Worm (Caenorhabditis elegans) whole organism, L1 larva: ENCODE data around the gene nra-1.

ENCODE experiments used
- C04F5.9 ChIP-seq: sonication (generic microtip); optimal IDR thresholded peaks from 2 replicates; lab custom pipeline; 2016; ENCODE audit warnings: missing genetic modification characterization, missing compliant biosample characterization
- Y116A8C.19 ChIP-seq: sonication (generic microtip); optimal IDR thresholded peaks from 2 replicates; lab custom pipeline; 2016; ENCODE audit warnings: missing compliant biosample characterization, missing genetic modification characterization, borderline replicate concordance
- alr-1 ChIP-seq: fragments of 200-800 bp; sonication (Bioruptor generic); optimal IDR thresholded peaks from 2 replicates; lab custom pipeline; 2018; ENCODE audit warnings: borderline replicate concordance, mild to moderate bottlenecking, missing genetic modification characterization, missing compliant biosample characterization
- ceh-82 ChIP-seq, 3 experiments: fragments of 150-350 bp in 1 of 3; sonication (generic microtip) in 2 of 3; optimal IDR thresholded peaks; 2 replicates each; lab custom pipeline; 2014 to 2017; ENCODE audit warnings: missing biosample characterization in 3 of 3, missing genetic modification characterization in 3 of 3
- ceh-88 ChIP-seq: fragments of 200-800 bp; sonication (Bioruptor generic); IDR thresholded peaks from 2 replicates; pipeline ENCODE4 v1.3.6; 2022; ENCODE audit warnings: missing genetic modification characterization, missing compliant biosample characterization
- ceh-90 ChIP-seq: sonication (generic microtip); optimal IDR thresholded peaks from 2 replicates; lab custom pipeline; 2016; ENCODE audit warnings: missing genetic modification characterization, missing compliant biosample characterization
- ces-1 ChIP-seq: fragments of 150-350 bp; optimal IDR thresholded peaks from 2 replicates; lab custom pipeline; 2014; ENCODE audit warnings: missing biosample characterization, missing genetic modification reagents, missing genetic modification characterization
- dpl-1 ChIP-seq, 3 experiments: fragments of 150-350 bp in 2 of 3; sonication (generic microtip) in 1 of 3; optimal IDR thresholded peaks; 2 replicates each; lab custom pipeline; 2014 to 2017; ENCODE audit warnings: missing biosample characterization in 3 of 3, missing genetic modification characterization in 3 of 3, missing genetic modification reagents in 3 of 3
- dsc-1 ChIP-seq: sonication (generic microtip); optimal IDR thresholded peaks from 2 replicates; lab custom pipeline; 2016; ENCODE audit warnings: mild to moderate bottlenecking, missing genetic modification characterization, missing compliant biosample characterization
- efl-1 ChIP-seq, 4 experiments: fragments of 150-350 bp; optimal IDR thresholded peaks in 3 of 4; peaks in 1 of 4; 1 replicate in 1 of 4; 2 replicates in 3 of 4; lab custom pipeline; 2014; ENCODE audit warnings: missing biosample characterization in 2 of 4, missing genetic modification characterization in 2 of 4, missing genetic modification reagents in 2 of 4
- efl-3 ChIP-seq: fragments of 200-800 bp; sonication (Bioruptor generic); optimal IDR thresholded peaks from 2 replicates; lab custom pipeline; 2018; ENCODE audit warnings: mild to moderate bottlenecking, missing genetic modification characterization, missing compliant biosample characterization
- egl-13 ChIP-seq: sonication (generic microtip); optimal IDR thresholded peaks from 2 replicates; lab custom pipeline; 2016; ENCODE audit warnings: missing genotype, missing genetic modification reagents, missing genetic modification characterization, missing compliant biosample characterization
- egl-27 ChIP-seq, 2 experiments: fragments of 150-350 bp in 1 of 2; sonication (generic microtip); optimal IDR thresholded peaks; 3 replicates each; lab custom pipeline; 2017 to 2018; ENCODE audit warnings: missing biosample characterization in 2 of 2, missing genetic modification characterization in 2 of 2, missing genetic modification reagents in 2 of 2
- elt-3 ChIP-seq, 6 experiments: fragments of 150-350 bp in 1 of 6; sonication (generic microtip); optimal IDR thresholded peaks; 2 replicates each; lab custom pipeline; 2017 to 2018; ENCODE audit warnings: missing biosample characterization in 6 of 6, missing genetic modification characterization in 6 of 6, inconsistent platforms in 1 of 6
- ets-5 ChIP-seq: fragments of 200-800 bp; sonication (Bioruptor generic); IDR thresholded peaks from 2 replicates; pipeline ENCODE4 v1.3.6; 2022; ENCODE audit warnings: missing genetic modification characterization, missing compliant biosample characterization
- fkh-4 ChIP-seq: sonication (generic microtip); optimal IDR thresholded peaks from 2 replicates; lab custom pipeline; 2016; ENCODE audit warnings: missing compliant biosample characterization, missing genetic modification characterization, borderline replicate concordance
- fkh-8 ChIP-seq: sonication (generic microtip); optimal IDR thresholded peaks from 2 replicates; lab custom pipeline; 2016; ENCODE audit warnings: mild to moderate bottlenecking, missing genetic modification characterization, missing compliant biosample characterization
- fos-1 ChIP-seq: fragments of 150-350 bp; optimal IDR thresholded peaks from 2 replicates; lab custom pipeline; 2014; ENCODE audit warnings: missing biosample characterization, missing genetic modification characterization
- hlh-17 ChIP-seq: fragments of 200-800 bp; sonication (Bioruptor generic); optimal IDR thresholded peaks from 2 replicates; lab custom pipeline; 2018; ENCODE audit warnings: missing genetic modification characterization, mild to moderate bottlenecking, missing compliant biosample characterization, moderate library complexity, borderline replicate concordance
- irx-1 ChIP-seq: sonication (generic microtip); optimal IDR thresholded peaks from 2 replicates; lab custom pipeline; 2016; ENCODE audit warnings: missing genetic modification characterization, missing compliant biosample characterization
- lin-14 ChIP-seq: fragments of 200-800 bp; sonication (Bioruptor generic); optimal IDR thresholded peaks from 2 replicates; lab custom pipeline; 2018; ENCODE audit warnings: mild to moderate bottlenecking, missing genetic modification characterization, moderate library complexity, missing compliant biosample characterization
- lin-35 ChIP-seq, 2 experiments: fragments of 150-350 bp; optimal IDR thresholded peaks; 2 replicates each; lab custom pipeline; 2014; ENCODE audit warnings: missing biosample characterization in 2 of 2, missing genetic modification characterization in 2 of 2, missing genetic modification reagents in 2 of 2
- lin-39 ChIP-seq: fragments of 150-350 bp; optimal IDR thresholded peaks from 2 replicates; lab custom pipeline; 2014; ENCODE audit warnings: missing biosample characterization, missing genetic modification reagents, missing genetic modification characterization
- mdl-1 ChIP-seq, 2 experiments: fragments of 150-350 bp; optimal IDR thresholded peaks; 2 replicates each; lab custom pipeline; 2014 to 2017; ENCODE audit warnings: missing biosample characterization in 2 of 2, missing genetic modification characterization in 2 of 2, inconsistent platforms in 1 of 2
- mef-2 ChIP-seq: fragments of 150-350 bp; optimal IDR thresholded peaks from 2 replicates; lab custom pipeline; 2014; ENCODE audit warnings: missing biosample characterization, missing genetic modification characterization
- mep-1 ChIP-seq: fragments of 150-350 bp; optimal IDR thresholded peaks from 2 replicates; lab custom pipeline; 2014; ENCODE audit warnings: missing biosample characterization, missing genetic modification characterization
- nhr-11 ChIP-seq: fragments of 150-350 bp; optimal IDR thresholded peaks from 2 replicates; lab custom pipeline; 2014; ENCODE audit warnings: missing biosample characterization, missing genetic modification characterization
- nhr-12 ChIP-seq: sonication (generic microtip); optimal IDR thresholded peaks from 2 replicates; lab custom pipeline; 2017; ENCODE audit warnings: missing biosample characterization, missing genetic modification characterization
- nhr-19 ChIP-seq: fragments of 200-800 bp; sonication (Bioruptor generic); conservative IDR thresholded peaks from 2 replicates; pipeline ENCODE4 v1.3.6; 2022; ENCODE audit warnings: missing genetic modification characterization, missing compliant biosample characterization
- nhr-237 ChIP-seq: fragments of 150-350 bp; optimal IDR thresholded peaks from 2 replicates; lab custom pipeline; 2014; ENCODE audit warnings: missing biosample characterization, missing genetic modification characterization
- nhr-71 ChIP-seq: sonication (generic microtip); optimal IDR thresholded peaks from 2 replicates; lab custom pipeline; 2016; ENCODE audit warnings: mild to moderate bottlenecking, missing genetic modification characterization, moderate library complexity, missing compliant biosample characterization
- nhr-77 ChIP-seq: fragments of 150-350 bp; optimal IDR thresholded peaks from 2 replicates; lab custom pipeline; 2014; ENCODE audit warnings: missing biosample characterization, missing genetic modification characterization
- nhr-84 ChIP-seq: sonication (generic microtip); optimal IDR thresholded peaks from 2 replicates; lab custom pipeline; 2017; ENCODE audit warnings: missing biosample characterization, missing genetic modification characterization
- nhr-85 ChIP-seq: sonication (generic microtip); peaks from one replicate; lab custom pipeline; 2016; ENCODE audit warnings: missing genetic modification characterization, inconsistent platforms, missing compliant biosample characterization
- pag-3 ChIP-seq: sonication (generic microtip); optimal IDR thresholded peaks from 2 replicates; lab custom pipeline; 2017; ENCODE audit warnings: missing genetic modification characterization, mild to moderate bottlenecking, missing compliant biosample characterization, antibody characterized with exemption, borderline replicate concordance; ENCODE audit not compliant: insufficient read depth
- pax-3 ChIP-seq: fragments of 200-800 bp; sonication (Bioruptor generic); optimal IDR thresholded peaks from 2 replicates; lab custom pipeline; 2018; ENCODE audit warnings: mild to moderate bottlenecking, missing genetic modification characterization, moderate library complexity, missing compliant biosample characterization
- skn-1 ChIP-seq: fragments of 150-350 bp; optimal IDR thresholded peaks from 2 replicates; lab custom pipeline; 2014; ENCODE audit warnings: missing biosample characterization, missing genetic modification characterization
- snpc-4 ChIP-seq: fragments of 150-350 bp; optimal IDR thresholded peaks from 2 replicates; lab custom pipeline; 2014; ENCODE audit warnings: missing biosample characterization, missing genetic modification characterization
- snu-23 ChIP-seq: sonication (generic microtip); optimal IDR thresholded peaks from 2 replicates; lab custom pipeline; 2016; ENCODE audit warnings: missing genetic modification characterization, missing compliant biosample characterization
- sox-4 ChIP-seq: sonication (generic microtip); optimal IDR thresholded peaks from 2 replicates; lab custom pipeline; 2016; ENCODE audit warnings: missing genetic modification characterization, missing compliant biosample characterization
- sptf-1 ChIP-seq: fragments of 150-350 bp; optimal IDR thresholded peaks from 2 replicates; lab custom pipeline; 2014; ENCODE audit warnings: missing biosample characterization, missing genetic modification characterization
- sup-37 ChIP-seq: fragments of 200-800 bp; sonication (Bioruptor generic); optimal IDR thresholded peaks from 2 replicates; lab custom pipeline; 2018; ENCODE audit warnings: mild to moderate bottlenecking, missing genetic modification characterization, missing compliant biosample characterization
- unc-130 ChIP-seq: fragments of 150-350 bp; optimal IDR thresholded peaks from 2 replicates; lab custom pipeline; 2017; ENCODE audit warnings: missing biosample characterization, missing genetic modification characterization, inconsistent platforms
- unc-62 ChIP-seq: fragments of 150-350 bp; optimal IDR thresholded peaks from 2 replicates; lab custom pipeline; 2014; ENCODE audit warnings: missing biosample characterization, missing genetic modification reagents, missing genetic modification characterization
- unc-98 ChIP-seq: fragments of 200-800 bp; sonication (Bioruptor generic); IDR thresholded peaks from 2 replicates; pipeline ENCODE4 v1.3.6; 2022; ENCODE audit warnings: missing genetic modification characterization, missing compliant biosample characterization
- vab-15 ChIP-seq: sonication (generic microtip); optimal IDR thresholded peaks from 2 replicates; lab custom pipeline; 2017; ENCODE audit warnings: missing genotype, mild to moderate bottlenecking, missing genetic modification characterization, missing compliant biosample characterization
- ztf-11 ChIP-seq, 2 experiments: sonication (generic microtip); optimal IDR thresholded peaks; 2 replicates each; lab custom pipeline; 2016 to 2017; ENCODE audit warnings: missing genetic modification characterization in 2 of 2, missing biosample characterization in 1 of 2, missing compliant biosample characterization in 1 of 2
- ztf-4 ChIP-seq: fragments of 150-350 bp; optimal IDR thresholded peaks from 2 replicates; lab custom pipeline; 2014; ENCODE audit warnings: missing biosample characterization, missing genetic modification characterization

Gene nra-1

DNA sequence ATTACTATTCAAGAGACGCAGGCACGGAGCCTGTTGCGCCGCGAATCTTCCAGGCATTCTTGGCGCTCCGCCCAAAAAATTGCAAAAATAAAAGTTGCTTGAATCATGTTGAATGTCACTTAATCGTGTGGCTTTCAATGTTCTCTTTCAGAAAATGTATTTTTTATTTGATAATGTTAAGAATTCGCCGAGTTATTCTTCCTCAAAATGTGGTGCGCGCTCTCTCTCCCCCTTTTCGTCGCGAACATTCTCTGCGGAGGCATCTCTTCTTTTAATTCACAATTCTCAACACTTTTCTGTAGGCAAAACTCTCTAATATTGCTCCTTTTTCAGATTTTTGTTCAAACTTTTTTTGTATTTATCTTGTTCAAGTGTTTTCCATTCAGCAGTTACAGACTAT is 5.6 kb downstream of the nra-1 start (continued):
- peak; percentile 98 for TF ChIP-seq nhr-77 (tag; lab: Kevin White, UChicago)
- peak; percentile 86 for TF ChIP-seq unc-98 (GFP tag; lab: Robert Waterston, UW)
- TF ChIP-seq lin-35 (GFP tag; optimal IDR thresholded peaks at IDR 0.05; lab: Kevin White, UChicago): peak; percentile 83 to 90
- peak; percentile 31 to 96 (median 66) for TF ChIP-seq elt-3 (tag; optimal IDR thresholded peaks at IDR 0.05; lab: Kevin White, UChicago)
- TF ChIP-seq sptf-1 (tag; lab: Kevin White, UChicago): no peak

DNA sequence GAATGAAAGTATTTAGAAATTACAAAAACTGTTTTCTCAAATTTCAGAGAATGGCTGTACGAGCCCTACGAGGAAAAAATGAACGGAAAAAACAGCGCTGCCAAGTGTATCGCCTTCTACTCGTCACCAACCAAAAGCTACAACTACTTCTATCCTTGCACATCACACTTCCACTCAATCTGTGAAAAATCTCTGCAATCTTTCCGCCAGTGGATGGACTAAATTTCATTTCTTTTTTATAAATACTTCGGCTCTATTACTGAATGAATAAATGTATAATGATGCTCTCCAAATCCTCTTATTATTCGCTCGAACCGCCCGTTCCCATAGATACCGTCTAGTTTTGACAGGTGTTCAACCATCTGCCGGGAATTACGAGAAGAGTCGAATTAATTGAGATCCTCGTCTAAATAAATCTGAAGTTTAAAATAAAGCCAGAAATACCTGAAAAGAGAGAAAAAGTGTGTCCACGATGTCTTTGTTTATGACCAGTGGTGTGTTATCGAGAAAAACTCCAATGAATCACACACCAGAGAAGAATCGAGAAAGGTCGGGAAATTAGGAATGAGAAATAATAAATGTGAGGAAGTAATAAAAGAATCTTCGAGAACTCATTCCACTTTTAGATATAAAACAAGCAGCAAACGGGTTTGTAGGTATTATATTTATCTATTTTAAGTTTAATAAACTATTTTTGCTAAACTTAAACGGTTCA is 6.4 kb downstream of the nra-1 start:
- TF ChIP-seq vab-15 (tag; lab: Kevin White, UChicago) (no peak), Y116A8C.19 (no peak), ztf-4 (no peak), ets-5 (no peak), fkh-8 (tag; lab: Kevin White, UChicago) (no peak), fkh-4 (tag; lab: Kevin White, UChicago) (no peak), efl-1 (optimal IDR thresholded peaks at IDR 0.05; lab: Kevin White, UChicago) (no peak), efl-1 (GFP tag; optimal IDR thresholded peaks at IDR 0.05 in 1 of 2; lab: Kevin White, UChicago) (peak in 1 of 2 experiments; percentile 92), mef-2 (tag; lab: Kevin White, UChicago) (no peak), sup-37 (GFP tag; lab: Kevin White, UChicago) (no peak), alr-1 (tag; lab: Kevin White, UChicago) (no peak), egl-27 (tag; optimal IDR thresholded peaks at IDR 0.05; lab: Kevin White, UChicago) (no peak), ceh-90 (tag; lab: Kevin White, UChicago) (no peak), lin-39 (tag; lab: Kevin White, UChicago) (no peak), pag-3 (no peak), nhr-84 (tag; lab: Kevin White, UChicago) (no peak), fos-1 (tag; lab: Kevin White, UChicago) (no peak), snpc-4 (tag; lab: Kevin White, UChicago) (no peak), nhr-11 (tag; lab: Kevin White, UChicago) (no peak), mep-1 (tag; lab: Kevin White, UChicago) (peak; percentile 52), hlh-17 (GFP tag; lab: Kevin White, UChicago) (no peak), nhr-77 (tag; lab: Kevin White, UChicago) (no peak), dpl-1 (GFP tag; optimal IDR thresholded peaks at IDR 0.05; lab: Kevin White, UChicago) (peak in 1 of 3 experiments; percentile 13), unc-62 (no peak), ztf-11 (tag; optimal IDR thresholded peaks at IDR 0.05; lab: Kevin White, UChicago) (no peak), ceh-82 (tag; optimal IDR thresholded peaks at IDR 0.05; lab: Kevin White, UChicago) (no peak), sox-4 (no peak), pax-3 (no peak), mdl-1 (tag; optimal IDR thresholded peaks at IDR 0.05; lab: Kevin White, UChicago) (no peak), skn-1 (tag; lab: Kevin White, UChicago) (no peak), efl-3 (GFP tag; lab: Kevin White, UChicago) (no peak), egl-13 (tag; lab: Kevin White, UChicago) (no peak), nhr-12 (tag; lab: Kevin White, UChicago) (no peak), nhr-71 (tag; lab: Kevin White, UChicago) (peak; percentile 58), dsc-1 (tag; lab: Kevin White, UChicago) (peak; percentile 10), nhr-19 (GFP tag; lab: Robert Waterston, UW) (peak; percentile 56; the same call in 1 of the 2 replicates), sptf-1 (tag; lab: Kevin White, UChicago) (no peak), unc-130 (tag; lab: Kevin White, UChicago) (no peak), lin-14 (GFP tag; lab: Kevin White, UChicago) (no peak), unc-98 (GFP tag; lab: Robert Waterston, UW) (no peak), snu-23 (GFP tag; lab: Kevin White, UChicago) (no peak), nhr-237 (no peak), ces-1 (GFP tag; lab: Kevin White, UChicago) (no peak), ceh-88 (GFP tag; lab: Robert Waterston, UW) (no peak), irx-1 (no peak), C04F5.9 (tag; lab: Kevin White, UChicago) (no peak), nhr-85 (tag; lab: Kevin White, UChicago) (peak; percentile 66)
